Worm (Caenorhabditis elegans) whole organism, L1 larva: ENCODE results near the gene lact-5.

Experiments
- C34B4.2 ChIP-seq: sonication (generic microtip); optimal IDR thresholded peaks from 2 replicates; lab custom pipeline; 2017; ENCODE audit warnings: mild to moderate bottlenecking, missing genetic modification characterization, missing compliant biosample characterization
- F16B12.6 ChIP-seq: fragments of 150-350 bp; optimal IDR thresholded peaks from 2 replicates; lab custom pipeline; 2014; ENCODE audit warnings: missing biosample characterization, missing genetic modification characterization
- Y116A8C.19 ChIP-seq: sonication (generic microtip); optimal IDR thresholded peaks from 2 replicates; lab custom pipeline; 2016; ENCODE audit warnings: missing compliant biosample characterization, missing genetic modification characterization, borderline replicate concordance
- aha-1 ChIP-seq: fragments of 150-350 bp; optimal IDR thresholded peaks from 2 replicates; lab custom pipeline; 2014; ENCODE audit warnings: missing biosample characterization, missing genetic modification characterization
- ama-1 ChIP-seq: fragments of 150-350 bp; optimal IDR thresholded peaks from 2 replicates; lab custom pipeline; 2014
- blmp-1 ChIP-seq: fragments of 150-350 bp; optimal IDR thresholded peaks from 2 replicates; lab custom pipeline; 2014; ENCODE audit warnings: missing biosample characterization, missing genetic modification characterization
- ceh-63 ChIP-seq: fragments of 200-800 bp; sonication (Bioruptor generic); optimal IDR thresholded peaks from 2 replicates; lab custom pipeline; 2018; ENCODE audit warnings: mild to moderate bottlenecking, missing genetic modification characterization, missing compliant biosample characterization
- ceh-8 ChIP-seq: fragments of 200-800 bp; sonication (Bioruptor generic); optimal IDR thresholded peaks from 2 replicates; lab custom pipeline; 2018; ENCODE audit warnings: mild to moderate bottlenecking, missing genetic modification characterization, moderate library complexity, missing compliant biosample characterization
- ceh-88 ChIP-seq: fragments of 200-800 bp; sonication (Bioruptor generic); IDR thresholded peaks from 2 replicates; pipeline ENCODE4 v1.3.6; 2022; ENCODE audit warnings: missing genetic modification characterization, missing compliant biosample characterization
- ceh-90 ChIP-seq: sonication (generic microtip); optimal IDR thresholded peaks from 2 replicates; lab custom pipeline; 2016; ENCODE audit warnings: missing genetic modification characterization, missing compliant biosample characterization
- dpl-1 ChIP-seq, 3 experiments: fragments of 150-350 bp in 2 of 3; sonication (generic microtip) in 1 of 3; optimal IDR thresholded peaks; 2 replicates each; lab custom pipeline; 2014 to 2017; ENCODE audit warnings: missing biosample characterization in 3 of 3, missing genetic modification characterization in 3 of 3, missing genetic modification reagents in 3 of 3
- efl-1 ChIP-seq, 4 experiments: fragments of 150-350 bp; optimal IDR thresholded peaks in 3 of 4; peaks in 1 of 4; 1 replicate in 1 of 4; 2 replicates in 3 of 4; lab custom pipeline; 2014; ENCODE audit warnings: missing biosample characterization in 2 of 4, missing genetic modification characterization in 2 of 4, missing genetic modification reagents in 2 of 4
- efl-3 ChIP-seq: fragments of 200-800 bp; sonication (Bioruptor generic); optimal IDR thresholded peaks from 2 replicates; lab custom pipeline; 2018; ENCODE audit warnings: mild to moderate bottlenecking, missing genetic modification characterization, missing compliant biosample characterization
- egl-13 ChIP-seq: sonication (generic microtip); optimal IDR thresholded peaks from 2 replicates; lab custom pipeline; 2016; ENCODE audit warnings: missing genotype, missing genetic modification reagents, missing genetic modification characterization, missing compliant biosample characterization
- egl-27 ChIP-seq, 2 experiments: fragments of 150-350 bp in 1 of 2; sonication (generic microtip); optimal IDR thresholded peaks; 3 replicates each; lab custom pipeline; 2017 to 2018; ENCODE audit warnings: missing biosample characterization in 2 of 2, missing genetic modification characterization in 2 of 2, missing genetic modification reagents in 2 of 2
- elt-2 ChIP-seq: sonication (generic microtip); optimal IDR thresholded peaks from 2 replicates; lab custom pipeline; 2016; ENCODE audit warnings: missing genetic modification characterization, mild to moderate bottlenecking, inconsistent platforms, missing compliant biosample characterization, missing genetic modification reagents
- ets-5 ChIP-seq: fragments of 200-800 bp; sonication (Bioruptor generic); IDR thresholded peaks from 2 replicates; pipeline ENCODE4 v1.3.6; 2022; ENCODE audit warnings: missing genetic modification characterization, missing compliant biosample characterization
- fkh-4 ChIP-seq: sonication (generic microtip); optimal IDR thresholded peaks from 2 replicates; lab custom pipeline; 2016; ENCODE audit warnings: missing compliant biosample characterization, missing genetic modification characterization, borderline replicate concordance
- hlh-17 ChIP-seq: fragments of 200-800 bp; sonication (Bioruptor generic); optimal IDR thresholded peaks from 2 replicates; lab custom pipeline; 2018; ENCODE audit warnings: missing genetic modification characterization, mild to moderate bottlenecking, missing compliant biosample characterization, moderate library complexity, borderline replicate concordance
- hlh-4 ChIP-seq: sonication (generic microtip); optimal IDR thresholded peaks from 2 replicates; lab custom pipeline; 2016; ENCODE audit warnings: mild to moderate bottlenecking, missing genetic modification characterization, missing compliant biosample characterization
- isw-1 ChIP-seq: fragments of 200-800 bp; sonication (Bioruptor generic); IDR thresholded peaks from 2 replicates; pipeline ENCODE4 v1.3.6; 2022; ENCODE audit warnings: missing genetic modification characterization, missing compliant biosample characterization
- jun-1 ChIP-seq: fragments of 150-350 bp; optimal IDR thresholded peaks from 2 replicates; lab custom pipeline; 2014; ENCODE audit warnings: missing biosample characterization, missing genetic modification reagents, missing genetic modification characterization
- lin-14 ChIP-seq: fragments of 200-800 bp; sonication (Bioruptor generic); optimal IDR thresholded peaks from 2 replicates; lab custom pipeline; 2018; ENCODE audit warnings: mild to moderate bottlenecking, missing genetic modification characterization, moderate library complexity, missing compliant biosample characterization
- lin-35 ChIP-seq, 2 experiments: fragments of 150-350 bp; optimal IDR thresholded peaks; 2 replicates each; lab custom pipeline; 2014; ENCODE audit warnings: missing biosample characterization in 2 of 2, missing genetic modification characterization in 2 of 2, missing genetic modification reagents in 2 of 2
- lir-3 ChIP-seq: sonication (generic microtip); optimal IDR thresholded peaks from 2 replicates; lab custom pipeline; 2016; ENCODE audit warnings: mild to moderate bottlenecking, missing genetic modification characterization, moderate library complexity, missing compliant biosample characterization; ENCODE audit not compliant: poor library complexity
- lsy-2 ChIP-seq, 2 experiments: fragments of 150-350 bp; optimal IDR thresholded peaks; 2 replicates each; lab custom pipeline; 2014; ENCODE audit warnings: missing biosample characterization in 2 of 2, missing genetic modification characterization in 2 of 2
- mab-9 ChIP-seq: fragments of 200-800 bp; sonication (Bioruptor generic); IDR thresholded peaks from 2 replicates; pipeline ENCODE4 v1.3.6; 2022; ENCODE audit warnings: missing genetic modification reagents, missing genetic modification characterization, missing compliant biosample characterization
- mdl-1 ChIP-seq, 2 experiments: fragments of 150-350 bp; optimal IDR thresholded peaks; 2 replicates each; lab custom pipeline; 2014 to 2017; ENCODE audit warnings: missing biosample characterization in 2 of 2, missing genetic modification characterization in 2 of 2, inconsistent platforms in 1 of 2
- nhr-11 ChIP-seq: fragments of 150-350 bp; optimal IDR thresholded peaks from 2 replicates; lab custom pipeline; 2014; ENCODE audit warnings: missing biosample characterization, missing genetic modification characterization
- nhr-12 ChIP-seq: sonication (generic microtip); optimal IDR thresholded peaks from 2 replicates; lab custom pipeline; 2017; ENCODE audit warnings: missing biosample characterization, missing genetic modification characterization
- nhr-19 ChIP-seq: fragments of 200-800 bp; sonication (Bioruptor generic); conservative IDR thresholded peaks from 2 replicates; pipeline ENCODE4 v1.3.6; 2022; ENCODE audit warnings: missing genetic modification characterization, missing compliant biosample characterization
- nhr-84 ChIP-seq: sonication (generic microtip); optimal IDR thresholded peaks from 2 replicates; lab custom pipeline; 2017; ENCODE audit warnings: missing biosample characterization, missing genetic modification characterization
- nhr-90 ChIP-seq: sonication (generic microtip); optimal IDR thresholded peaks from 2 replicates; lab custom pipeline; 2016; ENCODE audit warnings: mild to moderate bottlenecking, missing genetic modification characterization, missing compliant biosample characterization; ENCODE audit not compliant: poor library complexity
- pqm-1 ChIP-seq: sonication (generic microtip); optimal IDR thresholded peaks from 3 replicates; lab custom pipeline; 2017; ENCODE audit warnings: missing biosample characterization, missing genetic modification characterization
- rnt-1 ChIP-seq: sonication (generic microtip); optimal IDR thresholded peaks from 2 replicates; lab custom pipeline; 2016; ENCODE audit warnings: mild to moderate bottlenecking, missing genetic modification characterization, moderate library complexity, missing compliant biosample characterization
- skn-1 ChIP-seq: fragments of 150-350 bp; optimal IDR thresholded peaks from 2 replicates; lab custom pipeline; 2014; ENCODE audit warnings: missing biosample characterization, missing genetic modification characterization
- snpc-4 ChIP-seq: fragments of 150-350 bp; optimal IDR thresholded peaks from 2 replicates; lab custom pipeline; 2014; ENCODE audit warnings: missing biosample characterization, missing genetic modification characterization
- snu-23 ChIP-seq: sonication (generic microtip); optimal IDR thresholded peaks from 2 replicates; lab custom pipeline; 2016; ENCODE audit warnings: missing genetic modification characterization, missing compliant biosample characterization
- tlp-1 ChIP-seq: fragments of 150-350 bp; optimal IDR thresholded peaks from 2 replicates; lab custom pipeline; 2014; ENCODE audit warnings: missing biosample characterization, missing genetic modification characterization
- unc-30 ChIP-seq: sonication (generic microtip); optimal IDR thresholded peaks from 2 replicates; lab custom pipeline; 2017; ENCODE audit warnings: missing biosample characterization, missing genetic modification characterization
- unc-62 ChIP-seq: fragments of 150-350 bp; optimal IDR thresholded peaks from 2 replicates; lab custom pipeline; 2014; ENCODE audit warnings: missing biosample characterization, missing genetic modification reagents, missing genetic modification characterization
- unc-98 ChIP-seq: fragments of 200-800 bp; sonication (Bioruptor generic); IDR thresholded peaks from 2 replicates; pipeline ENCODE4 v1.3.6; 2022; ENCODE audit warnings: missing genetic modification characterization, missing compliant biosample characterization
- vab-15 ChIP-seq: sonication (generic microtip); optimal IDR thresholded peaks from 2 replicates; lab custom pipeline; 2017; ENCODE audit warnings: missing genotype, mild to moderate bottlenecking, missing genetic modification characterization, missing compliant biosample characterization
- xbp-1 ChIP-seq: sonication (generic microtip); optimal IDR thresholded peaks from 2 replicates; lab custom pipeline; 2016; ENCODE audit warnings: missing genetic modification characterization, missing compliant biosample characterization
- zag-1 ChIP-seq: fragments of 150-350 bp; optimal IDR thresholded peaks from 2 replicates; lab custom pipeline; 2014; ENCODE audit warnings: missing biosample characterization, missing genetic modification characterization
- ztf-4 ChIP-seq: fragments of 150-350 bp; optimal IDR thresholded peaks from 2 replicates; lab custom pipeline; 2014; ENCODE audit warnings: missing biosample characterization, missing genetic modification characterization

lact-5 gene

DNA sequence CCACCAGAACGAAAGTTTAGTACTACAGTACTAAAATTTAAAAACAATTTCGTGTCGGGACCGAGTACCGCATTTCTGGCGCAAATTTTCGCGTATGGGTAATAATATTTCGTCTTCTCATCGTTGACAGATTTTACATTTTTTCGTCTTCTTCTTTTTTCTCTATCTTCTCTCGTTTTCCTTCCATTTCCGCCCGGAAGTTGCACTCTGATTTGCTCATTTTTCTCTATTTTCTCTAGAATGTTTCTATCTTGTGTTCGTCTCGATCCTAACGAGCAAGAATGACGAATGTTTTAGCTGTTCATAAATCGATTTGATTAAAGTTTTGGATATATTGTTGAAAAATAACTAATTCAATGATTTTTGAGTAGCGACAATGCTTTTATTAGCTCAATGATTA, 34.0 kb upstream of the lact-5 start:
- TF ChIP-seq rnt-1 (peak; percentile 5), efl-1 (optimal IDR thresholded peaks at IDR 0.05; lab: Kevin White, UChicago) (peak in 1 of 2 experiments; percentile 14), efl-1 (GFP tag; optimal IDR thresholded peaks at IDR 0.05 in 1 of 2; lab: Kevin White, UChicago) (no peak), nhr-12 (tag; lab: Kevin White, UChicago) (no peak), elt-2 (tag; lab: Kevin White, UChicago) (no peak), lin-14 (peak; percentile 65), dpl-1 (GFP tag; optimal IDR thresholded peaks at IDR 0.05; lab: Kevin White, UChicago) (no peak), isw-1 (GFP tag; lab: Robert Waterston, UW) (0 out of 2 replicates have a peak, but pooled peaks have one; percentile 1), nhr-19 (GFP tag; lab: Robert Waterston, UW) (no peak)

ce11 chrII:4854761-4855160, 33.2 kb upstream of the lact-5 start:
- TF ChIP-seq hlh-17 (GFP tag; lab: Kevin White, UChicago) = no peak
- TF ChIP-seq skn-1 (tag; lab: Kevin White, UChicago) = peak; percentile 64
- TF ChIP-seq zag-1 (tag; lab: Kevin White, UChicago) = no peak
- no peak for TF ChIP-seq hlh-4 (tag; lab: Kevin White, UChicago)
- TF ChIP-seq blmp-1 = peak; percentile 19
- TF ChIP-seq F16B12.6 (tag; lab: Kevin White, UChicago) = no peak
- TF ChIP-seq unc-30 = no peak
- no peak for TF ChIP-seq aha-1 (tag; lab: Kevin White, UChicago)
- no peak for TF ChIP-seq efl-1 (optimal IDR thresholded peaks at IDR 0.05; lab: Kevin White, UChicago)
- peak; percentile 11 to 91 for TF ChIP-seq efl-1 (GFP tag; optimal IDR thresholded peaks at IDR 0.05 in 1 of 2; lab: Kevin White, UChicago)
- TF ChIP-seq nhr-84 = no peak
- TF ChIP-seq, all 84 proteins: peak for 3

ce11 chrII:4851594-4852106, 30.1 kb upstream of the lact-5 start, which contains the start of gene dnj-9:
Gene dnj-9, plus strand, starts transcription at chrII:4852056.
- peak; percentile 97 for TF ChIP-seq nhr-90 (tag; lab: Kevin White, UChicago)
- peak; percentile 51 for TF ChIP-seq efl-3 (GFP tag; lab: Kevin White, UChicago)
- peak; percentile 97 for TF ChIP-seq snu-23 (GFP tag; lab: Kevin White, UChicago)
- no peak for TF ChIP-seq unc-62 (GFP tag; lab: Kevin White, UChicago)
- TF ChIP-seq snpc-4 (tag; lab: Kevin White, UChicago) = peak; percentile 91
- peak; percentile 83 for TF ChIP-seq ceh-88 (GFP tag; lab: Robert Waterston, UW)
- TF ChIP-seq ceh-63 (GFP tag; lab: Kevin White, UChicago) = no peak
- no peak for TF ChIP-seq ets-5 (GFP tag; lab: Robert Waterston, UW)
- peak; percentile 80 for TF ChIP-seq fkh-4 (tag; lab: Kevin White, UChicago)
- no peak for TF ChIP-seq pqm-1 (tag; lab: Kevin White, UChicago)
- TF ChIP-seq egl-13 = peak; percentile 92
- TF ChIP-seq rnt-1 = peak; percentile 98
- peak; percentile 84 for TF ChIP-seq ztf-4
- no peak for TF ChIP-seq Y116A8C.19 (tag; lab: Kevin White, UChicago)
- TF ChIP-seq hlh-4 (tag; lab: Kevin White, UChicago) = peak; percentile 8
- TF ChIP-seq egl-27 (tag; optimal IDR thresholded peaks at IDR 0.05; lab: Kevin White, UChicago) = no peak
- TF ChIP-seq vab-15 (tag; lab: Kevin White, UChicago) = peak; percentile 45
- TF ChIP-seq nhr-11 = peak; percentile 88
- TF ChIP-seq mab-9 (GFP tag; lab: Robert Waterston, UW) = peak; percentile 85
- peak; percentile 70 for TF ChIP-seq unc-98 (GFP tag; lab: Robert Waterston, UW)
- TF ChIP-seq xbp-1 = peak; percentile 96
- peak; percentile 92 for TF ChIP-seq jun-1 (tag; lab: Kevin White, UChicago)
- peak; percentile 95 to 96 for TF ChIP-seq lsy-2 (tag; optimal IDR thresholded peaks at IDR 0.05; lab: Kevin White, UChicago)
- TF ChIP-seq tlp-1 = no peak
- peak; percentile 39 for TF ChIP-seq C34B4.2
- TF ChIP-seq skn-1 (tag; lab: Kevin White, UChicago) = peak; percentile 88
- TF ChIP-seq lin-14 = peak; percentile 96
- peak; percentile 57 for TF ChIP-seq ceh-90
- peak; percentile 85 for TF ChIP-seq blmp-1
- TF ChIP-seq unc-30 = peak; percentile 57
- peak; percentile 99 for TF ChIP-seq lin-35 (GFP tag; optimal IDR thresholded peaks at IDR 0.05; lab: Kevin White, UChicago)
- peak; percentile 87 for TF ChIP-seq ama-1 (lab: Kevin White, UChicago)
- peak in 1 of 2 experiments; percentile 78 for TF ChIP-seq mdl-1 (tag; optimal IDR thresholded peaks at IDR 0.05; lab: Kevin White, UChicago)
- peak; percentile 93 for TF ChIP-seq ceh-8 (GFP tag; lab: Kevin White, UChicago)
- peak; percentile 91 to 99 for TF ChIP-seq efl-1 (optimal IDR thresholded peaks at IDR 0.05; lab: Kevin White, UChicago)
- TF ChIP-seq efl-1 (GFP tag; optimal IDR thresholded peaks at IDR 0.05 in 1 of 2; lab: Kevin White, UChicago) = peak; percentile 99 to 100
- TF ChIP-seq lir-3 (tag; lab: Kevin White, UChicago) = peak; percentile 83
